Worm (Caenorhabditis elegans) whole organism, L4 larva: ENCODE measurements around the gene F18C5.9.
A peak's percentile ranks its signal among the peaks of the same experiment; 100 is the strongest.

Experiments
- D1046.2 ChIP-seq: fragments of 200-800 bp; sonication (Bioruptor generic); IDR thresholded peaks from 2 replicates; pipeline ENCODE4 v1.3.6; 2022; ENCODE audit warnings: missing genetic modification characterization, missing compliant biosample characterization
- R02D3.7 ChIP-seq: fragments of 150-350 bp; sonication (generic microtip); optimal IDR thresholded peaks from 3 replicates; lab custom pipeline; 2014; ENCODE audit warnings: missing biosample characterization, missing genetic modification characterization
- Y5F2A.4 ChIP-seq: fragments of 200-800 bp; sonication (Bioruptor generic); optimal IDR thresholded peaks from 2 replicates; lab custom pipeline; 2018; ENCODE audit warnings: mild to moderate bottlenecking, missing genetic modification characterization, missing compliant biosample characterization
- ZK337.2 ChIP-seq: fragments of 200-800 bp; sonication (Bioruptor generic); IDR thresholded peaks from 2 replicates; pipeline ENCODE4 v1.3.6; 2022; ENCODE audit warnings: missing genetic modification reagents, missing genetic modification characterization, missing compliant biosample characterization
- ZK546.5 ChIP-seq, 2 experiments: sonication (generic microtip); optimal IDR thresholded peaks; 2 replicates each; lab custom pipeline; 2017; ENCODE audit warnings: missing biosample characterization in 2 of 2, missing genetic modification characterization in 2 of 2
- ceh-20 ChIP-seq: fragments of 200-800 bp; sonication (Bioruptor generic); IDR thresholded peaks from 2 replicates; pipeline ENCODE4 v1.3.6; 2022; ENCODE audit warnings: missing genetic modification reagents, missing genetic modification characterization, missing compliant biosample characterization
- ceh-28 ChIP-seq: fragments of 150-350 bp; optimal IDR thresholded peaks from 2 replicates; lab custom pipeline; 2014; ENCODE audit warnings: missing biosample characterization, missing genetic modification reagents, missing genetic modification characterization
- ceh-32 ChIP-seq: sonication (generic microtip); optimal IDR thresholded peaks from 2 replicates; lab custom pipeline; 2016; ENCODE audit warnings: mild to moderate bottlenecking, missing genetic modification characterization, missing compliant biosample characterization; ENCODE audit not compliant: poor library complexity
- ceh-44 ChIP-seq: fragments of 200-800 bp; sonication (Bioruptor generic); IDR thresholded peaks from 2 replicates; pipeline ENCODE4 v1.3.6; 2022; ENCODE audit warnings: missing genetic modification reagents, missing genetic modification characterization, missing compliant biosample characterization
- ceh-82 ChIP-seq: sonication (generic microtip); optimal IDR thresholded peaks from 2 replicates; lab custom pipeline; 2017; ENCODE audit warnings: missing biosample characterization, missing genetic modification characterization
- daf-12 ChIP-seq: fragments of 150-350 bp; optimal IDR thresholded peaks from 2 replicates; lab custom pipeline; 2014; ENCODE audit warnings: missing biosample characterization, missing genetic modification reagents, missing genetic modification characterization
- daf-16 ChIP-seq, 3 experiments: sonication (generic microtip); optimal IDR thresholded peaks; 2 replicates each; lab custom pipeline; 2016 to 2017; ENCODE audit warnings: missing genetic modification characterization in 3 of 3, missing genetic modification reagents in 3 of 3, mild to moderate bottlenecking in 2 of 3, missing compliant biosample characterization in 2 of 3, missing biosample characterization in 1 of 3, moderate library complexity in 1 of 3
- daf-8 ChIP-seq: fragments of 200-800 bp; sonication (Bioruptor generic); IDR thresholded peaks from 2 replicates; pipeline ENCODE4 v1.3.6; 2022; ENCODE audit warnings: missing genetic modification characterization, missing compliant biosample characterization
- dmd-8 ChIP-seq: fragments of 200-800 bp; sonication (Bioruptor generic); IDR thresholded peaks from 2 replicates; pipeline ENCODE4 v1.3.6; 2022; ENCODE audit warnings: missing genetic modification characterization, missing compliant biosample characterization
- duxl-1 ChIP-seq: sonication (generic microtip); optimal IDR thresholded peaks from 2 replicates; lab custom pipeline; 2016; ENCODE audit warnings: mild to moderate bottlenecking, missing genetic modification characterization, moderate library complexity, missing compliant biosample characterization; ENCODE audit not compliant: poor library complexity
- egl-43 ChIP-seq: fragments of 200-800 bp; sonication (Bioruptor generic); IDR thresholded peaks from 2 replicates; pipeline ENCODE4 v1.3.6; 2022; ENCODE audit warnings: missing genetic modification reagents, missing genetic modification characterization, missing compliant biosample characterization
- fkh-10 ChIP-seq: fragments of 150-350 bp; optimal IDR thresholded peaks from 2 replicates; lab custom pipeline; 2014; ENCODE audit warnings: missing biosample characterization, missing genetic modification reagents, missing genetic modification characterization
- fos-1 ChIP-seq: fragments of 150-350 bp; optimal IDR thresholded peaks from 2 replicates; lab custom pipeline; 2014; ENCODE audit warnings: missing biosample characterization, missing genetic modification characterization
- hlh-30 ChIP-seq: sonication (generic microtip); optimal IDR thresholded peaks from 2 replicates; lab custom pipeline; 2017; ENCODE audit warnings: antibody characterized with exemption, mild to moderate bottlenecking, missing genetic modification characterization, missing compliant biosample characterization; ENCODE audit not compliant: insufficient read depth
- hmg-1.1 ChIP-seq: fragments of 200-800 bp; sonication (Bioruptor generic); IDR thresholded peaks from 2 replicates; pipeline ENCODE4 v1.3.6; 2022; ENCODE audit warnings: missing genetic modification reagents, missing genetic modification characterization, missing compliant biosample characterization
- lim-7 ChIP-seq: fragments of 200-800 bp; sonication (Bioruptor generic); IDR thresholded peaks from 2 replicates; pipeline ENCODE4 v1.3.6; 2022; ENCODE audit warnings: missing genetic modification characterization, missing compliant biosample characterization
- lin-1 ChIP-seq: fragments of 200-800 bp; sonication (Bioruptor generic); IDR thresholded peaks from 2 replicates; pipeline ENCODE4 v1.3.6; 2022; ENCODE audit warnings: missing genetic modification reagents, missing genetic modification characterization, missing compliant biosample characterization
- lin-15B ChIP-seq: fragments of 150-350 bp; sonication (generic microtip); optimal IDR thresholded peaks from 3 replicates; lab custom pipeline; 2014; ENCODE audit warnings: missing biosample characterization, missing genetic modification characterization
- lin-29 ChIP-seq: fragments of 200-800 bp; sonication (Bioruptor generic); IDR thresholded peaks from 2 replicates; pipeline ENCODE4 v1.3.6; 2022; ENCODE audit warnings: missing genetic modification reagents, missing genetic modification characterization, missing compliant biosample characterization
- lin-38 ChIP-seq: fragments of 200-800 bp; sonication (Bioruptor generic); IDR thresholded peaks from 2 replicates; pipeline ENCODE4 v1.3.6; 2022; ENCODE audit warnings: missing genetic modification reagents, missing genetic modification characterization, missing compliant biosample characterization
- lsy-2 ChIP-seq, 2 experiments: fragments of 150-350 bp in 1 of 2; sonication (generic microtip) in 1 of 2; optimal IDR thresholded peaks; 2 replicates each; lab custom pipeline; 2014 to 2017; ENCODE audit warnings: missing biosample characterization in 2 of 2, missing genetic modification characterization in 2 of 2
- madf-9 ChIP-seq: fragments of 200-800 bp; sonication (Bioruptor generic); conservative IDR thresholded peaks from 2 replicates; pipeline ENCODE4 v1.3.6; 2022; ENCODE audit warnings: missing genetic modification reagents, missing genetic modification characterization, missing compliant biosample characterization
- mdt-29 ChIP-seq: fragments of 200-800 bp; sonication (Bioruptor generic); IDR thresholded peaks from 2 replicates; pipeline ENCODE4 v1.3.6; 2022; ENCODE audit warnings: missing genetic modification reagents, missing genetic modification characterization, missing compliant biosample characterization
- mep-1 ChIP-seq: fragments of 150-350 bp; sonication (generic microtip); optimal IDR thresholded peaks from 3 replicates; lab custom pipeline; 2014; ENCODE audit warnings: missing biosample characterization, missing genetic modification characterization
- nhr-111 ChIP-seq: fragments of 200-800 bp; sonication (Bioruptor generic); optimal IDR thresholded peaks from 2 replicates; lab custom pipeline; 2018; ENCODE audit warnings: mild to moderate bottlenecking, missing genetic modification characterization, missing compliant biosample characterization
- nhr-42 ChIP-seq: fragments of 200-800 bp; sonication (Bioruptor generic); IDR thresholded peaks from 2 replicates; pipeline ENCODE4 v1.3.6; 2022; ENCODE audit warnings: missing genetic modification characterization, missing compliant biosample characterization
- nhr-48 ChIP-seq: sonication (generic microtip); optimal IDR thresholded peaks from 2 replicates; lab custom pipeline; 2016; ENCODE audit warnings: mild to moderate bottlenecking, missing genetic modification characterization, missing compliant biosample characterization
- nhr-77 ChIP-seq: fragments of 150-350 bp; optimal IDR thresholded peaks from 2 replicates; lab custom pipeline; 2014; ENCODE audit warnings: missing biosample characterization, missing genetic modification characterization
- pha-4 ChIP-seq, 2 experiments: fragments of 150-350 bp in 1 of 2; fragments of 200-800 bp in 1 of 2; sonication (Bioruptor generic) in 1 of 2; IDR thresholded peaks in 1 of 2; optimal IDR thresholded peaks in 1 of 2; 2 replicates each; pipeline versions ENCODE4 v1.3.6 to Lab custom; 2014 to 2022; ENCODE audit warnings: missing genetic modification characterization in 2 of 2, missing genetic modification reagents in 2 of 2, missing biosample characterization in 1 of 2, missing compliant biosample characterization in 1 of 2
- php-3 ChIP-seq: fragments of 200-800 bp; sonication (Bioruptor generic); IDR thresholded peaks from 2 replicates; pipeline ENCODE4 v1.3.6; 2022; ENCODE audit warnings: missing genetic modification reagents, missing genetic modification characterization, missing compliant biosample characterization
- rbr-2 ChIP-seq: sonication (generic microtip); optimal IDR thresholded peaks from 2 replicates; lab custom pipeline; 2016; ENCODE audit warnings: missing genotype, missing genetic modification characterization, missing compliant biosample characterization
- set-16 ChIP-seq: fragments of 200-800 bp; sonication (Bioruptor generic); IDR thresholded peaks from 2 replicates; pipeline ENCODE4 v1.3.6; 2022; ENCODE audit warnings: missing genetic modification reagents, missing genetic modification characterization, missing compliant biosample characterization
- skn-1 ChIP-seq: fragments of 150-350 bp; optimal IDR thresholded peaks from 2 replicates; lab custom pipeline; 2014; ENCODE audit warnings: missing biosample characterization, missing genetic modification characterization
- spr-1 ChIP-seq: sonication (generic microtip); optimal IDR thresholded peaks from 2 replicates; lab custom pipeline; 2016; ENCODE audit warnings: mild to moderate bottlenecking, missing genetic modification characterization, missing compliant biosample characterization
- spr-3 ChIP-seq: fragments of 200-800 bp; sonication (Bioruptor generic); optimal IDR thresholded peaks from 2 replicates; lab custom pipeline; 2018; ENCODE audit warnings: mild to moderate bottlenecking, missing genetic modification characterization, missing compliant biosample characterization
- tra-1 ChIP-seq: fragments of 200-800 bp; sonication (Bioruptor generic); IDR thresholded peaks from 2 replicates; pipeline ENCODE4 v1.3.6; 2022; ENCODE audit warnings: missing genetic modification reagents, missing genetic modification characterization, missing compliant biosample characterization
- vab-7 ChIP-seq: fragments of 200-800 bp; sonication (Bioruptor generic); IDR thresholded peaks from 2 replicates; pipeline ENCODE4 v1.3.6; 2022; ENCODE audit warnings: missing genetic modification reagents, missing genetic modification characterization, missing compliant biosample characterization
- zag-1 ChIP-seq: fragments of 150-350 bp; optimal IDR thresholded peaks from 2 replicates; lab custom pipeline; 2014; ENCODE audit warnings: missing biosample characterization, missing genetic modification characterization
- zfp-3 ChIP-seq: fragments of 200-800 bp; sonication (Bioruptor generic); conservative IDR thresholded peaks from 2 replicates; pipeline ENCODE4 v1.3.6; 2022; ENCODE audit warnings: missing genetic modification reagents, missing genetic modification characterization, missing compliant biosample characterization
- zip-11 ChIP-seq: fragments of 200-800 bp; sonication (Bioruptor generic); IDR thresholded peaks from 2 replicates; pipeline ENCODE4 v1.3.6; 2022; ENCODE audit warnings: missing genetic modification characterization, missing compliant biosample characterization
- zip-2 ChIP-seq: fragments of 150-350 bp; optimal IDR thresholded peaks from 2 replicates; lab custom pipeline; 2014; ENCODE audit warnings: missing biosample characterization, missing genetic modification characterization
- ztf-11 ChIP-seq: fragments of 150-350 bp; optimal IDR thresholded peaks from 2 replicates; lab custom pipeline; 2014; ENCODE audit warnings: missing biosample characterization, missing genetic modification characterization

The F18C5.9 gene

DNA sequence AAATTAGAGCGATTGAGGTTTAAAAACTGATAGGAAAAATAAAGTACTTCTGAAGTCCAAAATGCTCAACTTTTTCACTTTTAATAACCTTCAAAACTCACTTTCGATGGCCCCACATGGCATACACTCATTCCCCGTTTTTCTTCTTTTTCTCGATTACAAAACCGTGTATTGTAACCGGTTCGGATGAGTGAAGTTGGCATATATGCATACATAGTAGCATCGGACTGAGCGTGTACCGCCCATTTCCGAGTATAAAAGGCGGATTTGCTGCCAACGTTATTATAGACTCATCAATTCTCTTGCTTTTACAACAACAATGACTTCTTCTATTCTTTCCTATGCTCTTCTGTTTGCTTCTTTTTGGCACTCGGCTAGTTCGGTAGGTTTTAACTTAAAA lies 15.8 kb downstream of the F18C5.9 start, which contains the start of gene C56C10.4:
Gene C56C10.4, plus strand, starts transcription at position 301 of the 400 bp plus-strand sequence.
- TF ChIP-seq nhr-42 (GFP tag; lab: Robert Waterston, UW) (no peak), zag-1 (tag; lab: Kevin White, UChicago) (no peak), rbr-2 (tag; lab: Kevin White, UChicago) (no peak), ceh-44 (no peak), egl-43 (no peak), spr-1 (no peak), daf-16 (GFP tag; optimal IDR thresholded peaks at IDR 0.05; lab: Kevin White, UChicago) (no peak), daf-16 (tag; optimal IDR thresholded peaks at IDR 0.05; lab: Kevin White, UChicago) (no peak), php-3 (no peak), Y5F2A.4 (GFP tag; lab: Kevin White, UChicago) (no peak), set-16 (GFP tag; lab: Robert Waterston, UW) (no peak)
- TF ChIP-seq, all 104 proteins: peak for 0

- TF ChIP-seq mep-1 (tag; lab: Kevin White, UChicago) (peak; percentile 30), lin-29 (GFP tag; lab: Robert Waterston, UW) (no peak), lsy-2 (tag; optimal IDR thresholded peaks at IDR 0.05; lab: Kevin White, UChicago) (peak in 1 of 2 experiments; percentile 64), daf-12 (tag; lab: Kevin White, UChicago) (no peak), vab-7 (no peak), nhr-48 (peak; percentile 12), skn-1 (tag; lab: Kevin White, UChicago) (no peak), set-16 (GFP tag; lab: Robert Waterston, UW) (no peak), nhr-77 (tag; lab: Kevin White, UChicago) (no peak), nhr-111 (GFP tag; lab: Kevin White, UChicago) (peak; percentile 46), hlh-30 (tag; lab: Kevin White, UChicago) (no peak), nhr-42 (GFP tag; lab: Robert Waterston, UW) (no peak), dmd-8 (no peak), ceh-20 (GFP tag; lab: Robert Waterston, UW) (no peak), ceh-32 (tag; lab: Kevin White, UChicago) (no peak), lin-1 (GFP tag; lab: Robert Waterston, UW) (no peak), lin-38 (GFP tag; lab: Robert Waterston, UW) (peak; percentile 74), ZK337.2 (no peak), ZK546.5 (tag; optimal IDR thresholded peaks at IDR 0.05; lab: Kevin White, UChicago) (no peak), daf-8 (GFP tag; lab: Robert Waterston, UW) (no peak), zip-11 (no peak; the same call in 1 of the 2 replicates), mdt-29 (GFP tag; lab: Robert Waterston, UW) (no peak; the same call in 1 of the 2 replicates), lin-15B (tag; lab: Kevin White, UChicago) (no peak), zfp-3 (GFP tag; lab: Robert Waterston, UW) (no peak), R02D3.7 (tag; lab: Kevin White, UChicago) (no peak), zip-2 (tag; lab: Kevin White, UChicago) (no peak), duxl-1 (tag; lab: Kevin White, UChicago) (no peak), egl-43 (no peak), hmg-1.1 (GFP tag; lab: Robert Waterston, UW) (no peak), ceh-28 (no peak), fos-1 (no peak), Y5F2A.4 (GFP tag; lab: Kevin White, UChicago) (peak; percentile 3), lim-7 (GFP tag; lab: Robert Waterston, UW) (no peak), ztf-11 (tag; lab: Kevin White, UChicago) (no peak), ceh-82 (tag; lab: Kevin White, UChicago) (no peak), fkh-10 (GFP tag; lab: Kevin White, UChicago) (no peak), spr-3 (no peak), tra-1 (GFP tag; lab: Robert Waterston, UW) (0 out of 2 replicates have a peak, but pooled peaks have one; percentile 16), rbr-2 (tag; lab: Kevin White, UChicago) (no peak), madf-9 (GFP tag; lab: Robert Waterston, UW) (no peak), pha-4 (GFP tag; IDR thresholded peaks at IDR 0.05; lab: Robert Waterston, UW) (no peak; the same call in 1 of the 2 replicates), pha-4 (tag; optimal IDR thresholded peaks at IDR 0.05; lab: Kevin White, UChicago) (no peak), php-3 (no peak), D1046.2 (GFP tag; lab: Robert Waterston, UW) (no peak)
Observed at ce11 chrII:6587264-6587870, 20.4 kb downstream of the F18C5.9 start, which contains the start of gene C56C10.7. TSS of gene C56C10.7 (minus strand) at chrII:6587575.
